Fruit fly (Drosophila melanogaster): ENCODE results near the gene SerRS.

The SerRS gene

dm6 chr2L:3018212-3018611 is 19.0 kb downstream of the SerRS start, which contains the start of the genes CG17224 and CG17264:
TSS of gene CG17224 (minus strand) at chr2L:3018308.
TSS of gene CG17264 (plus strand) at chr2L:3018508.
- no peak for TF ChIP-seq Jra (GFP tag; optimal IDR thresholded peaks at IDR 0.05)
- no peak for TF ChIP-seq Rel (GFP tag; optimal IDR thresholded peaks at IDR 0.05)
- peak; percentile 99 for TF ChIP-seq Rel (tag; optimal IDR thresholded peaks at IDR 0.05)
- TF ChIP-seq OdsH (GFP tag; optimal IDR thresholded peaks at IDR 0.05) = no peak
- TF ChIP-seq Dif (GFP tag; optimal IDR thresholded peaks at IDR 0.05; ENCODE audit: partially characterized antibody) = peak; percentile 19

- TF ChIP-seq dl (GFP tag; optimal IDR thresholded peaks at IDR 0.05; ENCODE audit: insufficient read depth in 1 of 2, partially characterized antibody in 2 of 2) = no peak
- no peak for TF ChIP-seq Vsx2 (GFP tag; optimal IDR thresholded peaks at IDR 0.05; ENCODE audit: partially characterized antibody)
- no peak for TF ChIP-seq sage (GFP tag; optimal IDR thresholded peaks at IDR 0.05)
- peak; percentile 21 for TF ChIP-seq ey (GFP tag; optimal IDR thresholded peaks at IDR 0.05)
- no peak for TF ChIP-seq tai (GFP tag; optimal IDR thresholded peaks at IDR 0.05)
- TF ChIP-seq Abd-B (GFP tag; optimal IDR thresholded peaks at IDR 0.05) = no peak
- TF ChIP-seq fru (GFP tag; optimal IDR thresholded peaks at IDR 0.05) = no peak
- TF ChIP-seq HLH106 (tag; optimal IDR thresholded peaks at IDR 0.05) = peak; percentile 16
- peak; percentile 49 for TF ChIP-seq h (GFP tag; optimal IDR thresholded peaks at IDR 0.05)
- no peak for TF ChIP-seq Mio (GFP tag; optimal IDR thresholded peaks at IDR 0.05)
- TF ChIP-seq brk (GFP tag; optimal IDR thresholded peaks at IDR 0.05) = no peak
- TF ChIP-seq rgr (GFP tag; optimal IDR thresholded peaks at IDR 0.05) = peak; percentile 41
- no peak for TF ChIP-seq CrebA (GFP tag; optimal IDR thresholded peaks at IDR 0.05; ENCODE audit: borderline replicate concordance)
- no peak for TF ChIP-seq Sp1 (GFP tag; optimal IDR thresholded peaks at IDR 0.05)
- no peak for TF ChIP-seq dsf (GFP tag; optimal IDR thresholded peaks at IDR 0.05; ENCODE audit: borderline replicate concordance)
- TF ChIP-seq lola (GFP tag; optimal IDR thresholded peaks at IDR 0.05) = no peak
- TF ChIP-seq dmrt93B (GFP tag; optimal IDR thresholded peaks at IDR 0.05) = no peak
- no peak for TF ChIP-seq psq (GFP tag; optimal IDR thresholded peaks at IDR 0.05)
- no peak for TF ChIP-seq woc (GFP tag; optimal IDR thresholded peaks at IDR 0.05)
- peak; percentile 22 for TF ChIP-seq OdsH (GFP tag; optimal IDR thresholded peaks at IDR 0.05)
- peak; percentile 20 for TF ChIP-seq br (GFP tag; optimal IDR thresholded peaks at IDR 0.05)
- TF ChIP-seq CG9705 (GFP tag; optimal IDR thresholded peaks at IDR 0.05) = no peak
- TF ChIP-seq GATAd (GFP tag; optimal IDR thresholded peaks at IDR 0.05) = no peak
- no peak for TF ChIP-seq Hnf4 (GFP tag; optimal IDR thresholded peaks at IDR 0.05)
- no peak for TF ChIP-seq jim (GFP tag; optimal IDR thresholded peaks at IDR 0.05)
- TF ChIP-seq pan (optimal IDR thresholded peaks at IDR 0.05) = no peak
- TF ChIP-seq sv (GFP tag; optimal IDR thresholded peaks at IDR 0.05) = peak; percentile 30
- no peak for TF ChIP-seq Jra (GFP tag; optimal IDR thresholded peaks at IDR 0.05)
- TF ChIP-seq Myc (optimal IDR thresholded peaks at IDR 0.05) = no peak
- no peak for TF ChIP-seq Dif (GFP tag; optimal IDR thresholded peaks at IDR 0.05; ENCODE audit: partially characterized antibody)
- TF ChIP-seq Dfd (GFP tag; optimal IDR thresholded peaks at IDR 0.05) = no peak
- TF ChIP-seq Hr78 (GFP tag; optimal IDR thresholded peaks at IDR 0.05) = no peak
- TF ChIP-seq Rel (GFP tag; optimal IDR thresholded peaks at IDR 0.05) = no peak
- no peak for TF ChIP-seq Rel (tag; optimal IDR thresholded peaks at IDR 0.05)
- no peak for TF ChIP-seq CG32264 (GFP tag; optimal IDR thresholded peaks at IDR 0.05)
- no peak for TF ChIP-seq Hr83 (GFP tag; optimal IDR thresholded peaks at IDR 0.05; ENCODE audit: poor library complexity, severe bottlenecking)
- TF ChIP-seq usp (GFP tag; optimal IDR thresholded peaks at IDR 0.05) = no peak
- TF ChIP-seq N (GFP tag; optimal IDR thresholded peaks at IDR 0.05) = no peak
- peak in 1 of 2 experiments; percentile 40 for TF ChIP-seq foxo (GFP tag; optimal IDR thresholded peaks at IDR 0.05)
These were observed 24.4 kb downstream of the SerRS start for dm6 chr2L:3012780-3013179.

- TF ChIP-seq CG32264 (GFP tag; optimal IDR thresholded peaks at IDR 0.05) (peak; percentile 46), ey (GFP tag; optimal IDR thresholded peaks at IDR 0.05) (peak; percentile 66), jim (GFP tag; optimal IDR thresholded peaks at IDR 0.05) (peak; percentile 42), psq (GFP tag; optimal IDR thresholded peaks at IDR 0.05) (peak; percentile 68), Myc (optimal IDR thresholded peaks at IDR 0.05) (no peak), pan (optimal IDR thresholded peaks at IDR 0.05) (no peak), CrebA (GFP tag; optimal IDR thresholded peaks at IDR 0.05; ENCODE audit: borderline replicate concordance) (no peak), h (GFP tag; optimal IDR thresholded peaks at IDR 0.05) (peak; percentile 74), fru (GFP tag; optimal IDR thresholded peaks at IDR 0.05) (peak; percentile 80), sage (GFP tag; optimal IDR thresholded peaks at IDR 0.05) (no peak), Vsx2 (GFP tag; optimal IDR thresholded peaks at IDR 0.05; ENCODE audit: partially characterized antibody) (no peak), woc (GFP tag; optimal IDR thresholded peaks at IDR 0.05) (peak; percentile 61), Mio (GFP tag; optimal IDR thresholded peaks at IDR 0.05) (no peak), Abd-B (GFP tag; optimal IDR thresholded peaks at IDR 0.05) (no peak), Hr78 (GFP tag; optimal IDR thresholded peaks at IDR 0.05) (no peak), dmrt93B (GFP tag; optimal IDR thresholded peaks at IDR 0.05) (peak; percentile 38), br (GFP tag; optimal IDR thresholded peaks at IDR 0.05) (peak; percentile 78), Rel (GFP tag; optimal IDR thresholded peaks at IDR 0.05) (no peak), Rel (tag; optimal IDR thresholded peaks at IDR 0.05) (no peak), Hr83 (GFP tag; optimal IDR thresholded peaks at IDR 0.05; ENCODE audit: poor library complexity, severe bottlenecking) (no peak), usp (GFP tag; optimal IDR thresholded peaks at IDR 0.05) (no peak), tai (GFP tag; optimal IDR thresholded peaks at IDR 0.05) (no peak), HLH106 (tag; optimal IDR thresholded peaks at IDR 0.05) (peak; percentile 69), Hnf4 (GFP tag; optimal IDR thresholded peaks at IDR 0.05) (no peak), Sp1 (GFP tag; optimal IDR thresholded peaks at IDR 0.05) (peak; percentile 68), Dif (GFP tag; optimal IDR thresholded peaks at IDR 0.05; ENCODE audit: partially characterized antibody) (no peak), lola (GFP tag; optimal IDR thresholded peaks at IDR 0.05) (no peak), OdsH (GFP tag; optimal IDR thresholded peaks at IDR 0.05) (peak; percentile 69), dl (GFP tag; optimal IDR thresholded peaks at IDR 0.05; ENCODE audit: insufficient read depth in 1 of 2, partially characterized antibody in 2 of 2) (no peak), Jra (GFP tag; optimal IDR thresholded peaks at IDR 0.05) (no peak), sv (GFP tag; optimal IDR thresholded peaks at IDR 0.05) (no peak), N (GFP tag; optimal IDR thresholded peaks at IDR 0.05) (no peak), foxo (GFP tag; optimal IDR thresholded peaks at IDR 0.05) (peak in 1 of 2 experiments; percentile 67), GATAd (GFP tag; optimal IDR thresholded peaks at IDR 0.05) (no peak), dsf (GFP tag; optimal IDR thresholded peaks at IDR 0.05; ENCODE audit: borderline replicate concordance) (no peak), brk (GFP tag; optimal IDR thresholded peaks at IDR 0.05) (no peak), rgr (GFP tag; optimal IDR thresholded peaks at IDR 0.05) (peak; percentile 71), CG9705 (GFP tag; optimal IDR thresholded peaks at IDR 0.05) (no peak)
These were observed 25.7 kb downstream of the SerRS start for dm6 chr2L:3011484-3011883.
